Fruit fly (Drosophila melanogaster) whole organism: ENCODE results near the gene CG43901.

Experiments used
- Dll ChIP-seq: fragments of >200 bp; optimal IDR thresholded peaks from 2 replicates; lab custom pipeline; 2017
- EcR ChIP-seq, 2 experiments: fragments of >200 bp; optimal IDR thresholded peaks; 2 replicates each; lab custom pipeline; 2017; ENCODE audit warnings: missing biosample characterization in 2 of 2, missing genetic modification characterization in 2 of 2, missing genetic modification reagents in 2 of 2
- pan ChIP-seq: fragments of >200 bp; optimal IDR thresholded peaks from 2 replicates; lab custom pipeline; 2017
- psq ChIP-seq: fragments of >200 bp; optimal IDR thresholded peaks from 2 replicates; lab custom pipeline; 2017
- usp ChIP-seq: fragments of >200 bp; optimal IDR thresholded peaks from 2 replicates; lab custom pipeline; 2017; ENCODE audit warnings: missing biosample characterization, missing genetic modification characterization, mixed read lengths

dm6 chrX:10882786-10883185 is 22.8 kb upstream of the CG43901 start:
- no peak for TF ChIP-seq EcR (GFP tag; optimal IDR thresholded peaks at IDR 0.05; lab: Kevin White, UChicago)
- no peak for TF ChIP-seq psq (lab: Kevin White, UChicago)
- TF ChIP-seq Dll (lab: Kevin White, UChicago), result no peak
- TF ChIP-seq usp (GFP tag; lab: Kevin White, UChicago), result no peak
- TF ChIP-seq pan (lab: Kevin White, UChicago), result no peak
